Worm (Caenorhabditis elegans) whole organism, L4/young adult: ENCODE measurements around the gene Y38C1AA.6.

Experiments used
- W03F9.2 ChIP-seq: fragments of 150-350 bp; optimal IDR thresholded peaks from 2 replicates; lab custom pipeline; 2014; ENCODE audit warnings: missing biosample characterization, missing genetic modification characterization
- him-1 ChIP-seq: sonication (generic microtip); optimal IDR thresholded peaks from 2 replicates; lab custom pipeline; 2016; ENCODE audit warnings: missing genotype, missing genetic modification reagents, missing genetic modification characterization, missing compliant biosample characterization

ce11 chrIV:178696-179095, 16.1 kb downstream of the Y38C1AA.6 start, which contains the start of gene tcl-2:
- TF ChIP-seq him-1 = no peak
- no peak for TF ChIP-seq W03F9.2
